Worm (Caenorhabditis elegans): Measurements from ENCODE around the gene mpk-2.
A peak's percentile ranks its signal among the peaks of the same experiment; 100 is the strongest.

The mpk-2 gene

ce11 chrII:5081124-5081913, 22.6 kb upstream of the mpk-2 start, which contains the start of gene dsh-2 (continued):
- no peak for TF ChIP-seq lin-39 (tag; optimal IDR thresholded peaks at IDR 0.05)
- TF ChIP-seq unc-86 (tag; optimal IDR thresholded peaks at IDR 0.05) = no peak
- no peak for TF ChIP-seq C34B4.2 (tag; optimal IDR thresholded peaks at IDR 0.05)
- TF ChIP-seq swsn-7 (tag; optimal IDR thresholded peaks at IDR 0.05) = peak; percentile 40
- TF ChIP-seq lsy-2 (tag; optimal IDR thresholded peaks at IDR 0.05) = peak; percentile 72 to 76
- peak; percentile 48 for TF ChIP-seq nhr-47 (tag; optimal IDR thresholded peaks at IDR 0.05)
- no peak for TF ChIP-seq irx-1 (tag; optimal IDR thresholded peaks at IDR 0.05)
- no peak for TF ChIP-seq Y116A8C.19 (tag; optimal IDR thresholded peaks at IDR 0.05; ENCODE audit: borderline replicate concordance)
- TF ChIP-seq ztf-11 (tag; optimal IDR thresholded peaks at IDR 0.05) = peak in 1 of 2 experiments; percentile 10
- no peak for TF ChIP-seq nhr-76 (tag; optimal IDR thresholded peaks at IDR 0.05)
- TF ChIP-seq pqm-1 (tag; optimal IDR thresholded peaks at IDR 0.05) = no peak
- TF ChIP-seq hpl-2 (GFP tag; optimal IDR thresholded peaks at IDR 0.05) = no peak
- no peak for TF ChIP-seq unc-30 (tag; optimal IDR thresholded peaks at IDR 0.05)
- TF ChIP-seq F16B12.6 (tag; optimal IDR thresholded peaks at IDR 0.05) = peak; percentile 83
- TF ChIP-seq aha-1 (tag; optimal IDR thresholded peaks at IDR 0.05) = no peak
- TF ChIP-seq C04F5.9 (tag; optimal IDR thresholded peaks at IDR 0.05) = no peak
- peak; percentile 9 for TF ChIP-seq skn-1 (tag; optimal IDR thresholded peaks at IDR 0.05)
- TF ChIP-seq unc-130 (tag; optimal IDR thresholded peaks at IDR 0.05) = peak; percentile 46
- no peak for TF ChIP-seq isw-1 (GFP tag; IDR thresholded peaks at IDR 0.05)
- peak; percentile 32 for TF ChIP-seq nhr-77 (tag; optimal IDR thresholded peaks at IDR 0.05)
- TF ChIP-seq egl-27 (tag; optimal IDR thresholded peaks at IDR 0.05) = no peak
- TF ChIP-seq fkh-4 (tag; optimal IDR thresholded peaks at IDR 0.05; ENCODE audit: borderline replicate concordance) = no peak
- TF ChIP-seq ceh-8 (GFP tag; optimal IDR thresholded peaks at IDR 0.05) = no peak
- no peak for TF ChIP-seq ceh-88 (GFP tag; IDR thresholded peaks at IDR 0.05)
- peak; percentile 74 for TF ChIP-seq snu-23 (GFP tag; optimal IDR thresholded peaks at IDR 0.05)
- TF ChIP-seq jun-1 (tag; optimal IDR thresholded peaks at IDR 0.05) = no peak
- TF ChIP-seq nhr-90 (tag; optimal IDR thresholded peaks at IDR 0.05; ENCODE audit: poor library complexity) = peak; percentile 63
- no peak for TF ChIP-seq nhr-12 (tag; optimal IDR thresholded peaks at IDR 0.05)
- TF ChIP-seq ces-1 (GFP tag; optimal IDR thresholded peaks at IDR 0.05) = no peak
- TF ChIP-seq ztf-4 (tag; optimal IDR thresholded peaks at IDR 0.05) = peak; percentile 21
- TF ChIP-seq elt-2 (tag; optimal IDR thresholded peaks at IDR 0.05) = peak; percentile 84
- TF ChIP-seq blmp-1 (tag; optimal IDR thresholded peaks at IDR 0.05) = peak; percentile 69
- TF ChIP-seq fkh-10 (GFP tag; optimal IDR thresholded peaks at IDR 0.05) = no peak
- peak; percentile 68 to 92 for TF ChIP-seq lin-35 (GFP tag; optimal IDR thresholded peaks at IDR 0.05)
- TF ChIP-seq fos-1 (tag; optimal IDR thresholded peaks at IDR 0.05) = no peak
- TF ChIP-seq tbx-2 (tag; optimal IDR thresholded peaks at IDR 0.05) = peak; percentile 43
- TF ChIP-seq nhr-84 (tag; optimal IDR thresholded peaks at IDR 0.05) = no peak
- TF ChIP-seq C16A3.4 (tag; optimal IDR thresholded peaks at IDR 0.05) = peak; percentile 52
- peak; percentile 32 for TF ChIP-seq lin-13 (GFP tag; optimal IDR thresholded peaks at IDR 0.05)
- no peak for TF ChIP-seq alr-1 (tag; optimal IDR thresholded peaks at IDR 0.05; ENCODE audit: borderline replicate concordance)
- TF ChIP-seq nhr-85 (tag) = peak; percentile 91
- TF ChIP-seq unc-98 (GFP tag; IDR thresholded peaks at IDR 0.05) = no peak
- no peak for TF ChIP-seq unc-62 (GFP tag; optimal IDR thresholded peaks at IDR 0.05)
- TF ChIP-seq xbp-1 (tag; optimal IDR thresholded peaks at IDR 0.05) = peak; percentile 42
- TF ChIP-seq sox-4 (tag; optimal IDR thresholded peaks at IDR 0.05) = no peak
- no peak for TF ChIP-seq mef-2 (tag; optimal IDR thresholded peaks at IDR 0.05)
- TF ChIP-seq mab-9 (GFP tag; IDR thresholded peaks at IDR 0.05) = no peak
- peak; percentile 45 for TF ChIP-seq rnt-1 (tag; optimal IDR thresholded peaks at IDR 0.05)
- peak; percentile 64 for TF ChIP-seq lin-14 (GFP tag; optimal IDR thresholded peaks at IDR 0.05)
- no peak for TF ChIP-seq nhr-11 (tag; optimal IDR thresholded peaks at IDR 0.05)
- no peak for TF ChIP-seq hlh-4 (tag; optimal IDR thresholded peaks at IDR 0.05)
- TF ChIP-seq nhr-237 (tag; optimal IDR thresholded peaks at IDR 0.05) = no peak
- TF ChIP-seq grh-1 (GFP tag; IDR thresholded peaks at IDR 0.05) = peak; percentile 35; the same call in 1 of the 2 replicates
